Fruit fly (Drosophila melanogaster) whole organism, embryonic: ENCODE results near the gene CG8236.

Source experiments
- Awh ChIP-seq: fragments of 200-800 bp; sonication (Bioruptor generic); IDR thresholded peaks from 2 replicates; pipeline ENCODE4, ENCODE4 v1.3.6; 2022; ENCODE audit warnings: missing biosample characterization, missing genetic modification characterization
- B-H1 ChIP-seq: fragments of 200-800 bp; sonication (Bioruptor generic); IDR thresholded peaks from 3 replicates; pipeline ENCODE4 v1.3.6; 2022; ENCODE audit warnings: missing biosample characterization, missing genetic modification characterization
- CG10431 ChIP-seq: fragments of 200-800 bp; sonication (Bioruptor generic); optimal IDR thresholded peaks from 3 replicates; lab custom pipeline; 2018; ENCODE audit warnings: missing biosample characterization, mild to moderate bottlenecking, missing genetic modification characterization
- CG10979 ChIP-seq: fragments of 200-800 bp; sonication (Bioruptor generic); optimal IDR thresholded peaks from 2 replicates; lab custom pipeline; 2018; ENCODE audit warnings: missing biosample characterization, mild to moderate bottlenecking, missing genetic modification characterization, moderate library complexity
- CG11456 ChIP-seq: fragments of 200-800 bp; sonication (Bioruptor generic); IDR thresholded peaks from 3 replicates; pipeline ENCODE4 v1.3.6; 2022; ENCODE audit warnings: missing biosample characterization, missing genetic modification characterization
- CG12104 ChIP-seq: fragments of 200-800 bp; sonication (Bioruptor generic); optimal IDR thresholded peaks from 3 replicates; lab custom pipeline; 2016; ENCODE audit warnings: missing biosample characterization, missing genetic modification characterization
- CG13287 ChIP-seq: fragments of 200-800 bp; sonication (Bioruptor generic); IDR thresholded peaks from 2 replicates; pipeline ENCODE4 v1.3.6; 2022; ENCODE audit warnings: missing biosample characterization, missing genetic modification characterization; ENCODE audit not compliant: partially characterized antibody
- CG14014 ChIP-seq: fragments of 200-800 bp; sonication (Bioruptor generic); IDR thresholded peaks from 2 replicates; pipeline ENCODE4 v1.3.6; 2022; ENCODE audit warnings: missing biosample characterization, missing genetic modification characterization
- CG15479 ChIP-seq: fragments of 200-800 bp; sonication (Bioruptor generic); optimal IDR thresholded peaks from 3 replicates; lab custom pipeline; 2019; ENCODE audit warnings: missing biosample characterization, mild to moderate bottlenecking, missing genetic modification characterization, moderate library complexity
- CG15514 ChIP-seq: fragments of 200-800 bp; sonication (Bioruptor generic); optimal IDR thresholded peaks from 3 replicates; lab custom pipeline; 2017; ENCODE audit warnings: missing biosample characterization, missing genetic modification characterization, mild to moderate bottlenecking, moderate library complexity, missing genetic modification reagents
- CG18262 ChIP-seq: fragments of 200-800 bp; optimal IDR thresholded peaks from 3 replicates; lab custom pipeline; 2019; ENCODE audit warnings: missing biosample characterization, mild to moderate bottlenecking, missing genetic modification characterization, moderate library complexity
- CG18619 ChIP-seq: fragments of 200-800 bp; sonication (Bioruptor generic); optimal IDR thresholded peaks from 3 replicates; lab custom pipeline; 2017; ENCODE audit warnings: missing biosample characterization, mild to moderate bottlenecking, missing genetic modification characterization
- CG30020 ChIP-seq: fragments of 200-800 bp; optimal IDR thresholded peaks from 2 replicates; lab custom pipeline; 2019; ENCODE audit warnings: missing biosample characterization, mild to moderate bottlenecking, missing genetic modification characterization, moderate library complexity
- CG4424 ChIP-seq: fragments of 200-800 bp; sonication (Bioruptor generic); optimal IDR thresholded peaks from 3 replicates; lab custom pipeline; 2016; ENCODE audit warnings: missing biosample characterization, missing genetic modification characterization
- CG7928 ChIP-seq: fragments of 200-800 bp; sonication (Bioruptor generic); optimal IDR thresholded peaks from 2 replicates; lab custom pipeline; 2017; ENCODE audit warnings: missing biosample characterization, mild to moderate bottlenecking, missing genetic modification characterization
- CG9876 ChIP-seq: fragments of 200-800 bp; sonication (Bioruptor generic); optimal IDR thresholded peaks from 2 replicates; lab custom pipeline; 2016; ENCODE audit warnings: missing biosample characterization, missing genetic modification characterization
- D ChIP-seq, 2 experiments: fragments of 200-800 bp in 1 of 2; fragments of >200 bp in 1 of 2; sonication (Bioruptor generic) in 1 of 2; optimal IDR thresholded peaks; 2 replicates in 1 of 2; 3 replicates in 1 of 2; lab custom pipeline; 2017; ENCODE audit warnings: mild to moderate bottlenecking in 1 of 2, missing biosample characterization in 1 of 2, missing genetic modification characterization in 1 of 2, missing genetic modification reagents in 1 of 2
- Dp ChIP-seq: fragments of 200-800 bp; sonication (Bioruptor generic); optimal IDR thresholded peaks from 2 replicates; lab custom pipeline; 2018; ENCODE audit warnings: missing biosample characterization, mild to moderate bottlenecking, missing genetic modification characterization, moderate library complexity
- Gug ChIP-seq: fragments of 200-800 bp; sonication (Bioruptor generic); IDR thresholded peaks from 4 replicates; pipeline ENCODE4 v1.3.6; 2022; ENCODE audit warnings: missing biosample characterization, missing genetic modification characterization
- H2.0 ChIP-seq: fragments of 200-800 bp; sonication (Bioruptor generic); IDR thresholded peaks from 2 replicates; pipeline ENCODE4 v1.3.6; 2022; ENCODE audit warnings: missing biosample characterization, missing genetic modification characterization
- HLH3B ChIP-seq: fragments of 200-800 bp; sonication (Bioruptor generic); IDR thresholded peaks from 2 replicates; pipeline ENCODE4 v1.3.6; 2022; ENCODE audit warnings: missing biosample characterization, missing genetic modification characterization
- Hr3 ChIP-seq: fragments of 200-800 bp; sonication (Bioruptor generic); optimal IDR thresholded peaks from 3 replicates; lab custom pipeline; 2016; ENCODE audit warnings: missing biosample characterization, missing genetic modification characterization
- Jarid2 ChIP-seq: fragments of 200-800 bp; sonication (Bioruptor generic); optimal IDR thresholded peaks from 3 replicates; lab custom pipeline; 2017; ENCODE audit warnings: mild to moderate bottlenecking, missing biosample characterization, missing genetic modification reagents, missing genetic modification characterization
- Mad ChIP-seq: fragments of 200-800 bp; sonication (Bioruptor generic); optimal IDR thresholded peaks from 2 replicates; lab custom pipeline; 2016; ENCODE audit warnings: missing biosample characterization, missing genetic modification characterization
- Nf-YA ChIP-seq: fragments of 200-800 bp; sonication (Bioruptor generic); IDR thresholded peaks from 2 replicates; pipeline ENCODE4 v1.3.6; 2022; ENCODE audit warnings: missing biosample characterization, missing genetic modification characterization
- Nf-YC ChIP-seq: fragments of 200-800 bp; optimal IDR thresholded peaks from 3 replicates; lab custom pipeline; 2019; ENCODE audit warnings: missing biosample characterization, mild to moderate bottlenecking, missing genetic modification characterization, moderate library complexity
- YL-1 ChIP-seq: fragments of 200-800 bp; sonication (Bioruptor generic); optimal IDR thresholded peaks from 3 replicates; lab custom pipeline; 2017; ENCODE audit warnings: missing biosample characterization, mild to moderate bottlenecking, missing genetic modification characterization
- chn ChIP-seq: fragments of 200-800 bp; sonication (Bioruptor generic); optimal IDR thresholded peaks from 2 replicates; lab custom pipeline; 2016; ENCODE audit warnings: missing biosample characterization, missing genetic modification characterization
- eve ChIP-seq, 2 experiments: fragments of >200 bp; optimal IDR thresholded peaks; 2 replicates each; lab custom pipeline; 2017; ENCODE audit warnings: missing biosample characterization in 2 of 2, missing genetic modification characterization in 2 of 2
- gcm ChIP-seq: fragments of 200-800 bp; sonication (Bioruptor generic); optimal IDR thresholded peaks from 2 replicates; lab custom pipeline; 2019; ENCODE audit warnings: missing biosample characterization, mild to moderate bottlenecking, missing genetic modification characterization, moderate library complexity
- grn ChIP-seq: fragments of 200-800 bp; sonication (Bioruptor generic); optimal IDR thresholded peaks from 3 replicates; lab custom pipeline; 2017; ENCODE audit warnings: missing biosample characterization, missing genetic modification characterization
- gsb-n ChIP-seq: fragments of 200-800 bp; sonication (Bioruptor generic); optimal IDR thresholded peaks from 3 replicates; lab custom pipeline; 2018; ENCODE audit warnings: missing biosample characterization, mild to moderate bottlenecking, missing genetic modification characterization
- gt ChIP-seq: fragments of 200-800 bp; sonication (Bioruptor generic); IDR thresholded peaks from 2 replicates; pipeline ENCODE4 v1.3.6; 2022; ENCODE audit warnings: missing biosample characterization, missing genetic modification characterization
- h ChIP-seq: fragments of >200 bp; optimal IDR thresholded peaks from 2 replicates; lab custom pipeline; 2017
- lilli ChIP-seq: fragments of 200-800 bp; sonication (Bioruptor generic); optimal IDR thresholded peaks from 3 replicates; lab custom pipeline; 2016; ENCODE audit warnings: missing biosample characterization, missing genetic modification characterization
- lola ChIP-seq, 3 experiments: fragments of >200 bp in 2 of 3; fragments of 200-800 bp in 1 of 3; sonication (Bioruptor generic) in 1 of 3; optimal IDR thresholded peaks; 2 replicates each; lab custom pipeline; 2017 to 2019; ENCODE audit warnings: missing biosample characterization in 3 of 3, missing genetic modification characterization in 3 of 3, mild to moderate bottlenecking in 1 of 3, moderate library complexity in 1 of 3
- pnt ChIP-seq: fragments of 200-800 bp; sonication (Bioruptor generic); optimal IDR thresholded peaks from 3 replicates; lab custom pipeline; 2016; ENCODE audit warnings: missing biosample characterization, missing genetic modification characterization
- sens ChIP-seq: fragments of 200-800 bp; sonication (Bioruptor generic); peaks from one replicate; lab custom pipeline; 2016; ENCODE audit warnings: missing biosample characterization, missing genetic modification characterization
- sisA ChIP-seq: fragments of 200-800 bp; sonication (Bioruptor generic); IDR thresholded peaks from 2 replicates; pipeline ENCODE4 v1.3.6; 2022; ENCODE audit warnings: missing biosample characterization, missing genetic modification characterization
- ssp ChIP-seq: fragments of 200-800 bp; sonication (Bioruptor generic); IDR thresholded peaks from 2 replicates; pipeline ENCODE4 v1.3.6; 2022; ENCODE audit warnings: missing biosample characterization, missing genetic modification characterization
- trh ChIP-seq: fragments of 200-800 bp; sonication (Bioruptor generic); optimal IDR thresholded peaks from 2 replicates; lab custom pipeline; 2016; ENCODE audit warnings: missing biosample characterization, missing genetic modification characterization
- unc-4 ChIP-seq: fragments of 200-800 bp; sonication (Bioruptor generic); IDR thresholded peaks from 2 replicates; pipeline ENCODE4 v1.3.6; 2022; ENCODE audit warnings: missing biosample characterization, missing genetic modification characterization; ENCODE audit not compliant: partially characterized antibody
- wdn ChIP-seq: fragments of 200-800 bp; sonication (Bioruptor generic); IDR thresholded peaks from 2 replicates; pipeline ENCODE4 v1.3.6; 2022; ENCODE audit warnings: missing biosample characterization, missing genetic modification characterization

CG8236 gene

dm6 chr3R:8772591-8772990 lies 3.4 kb downstream of the CG8236 start, which contains the start of gene CG13318:
Gene CG13318, minus strand, starts transcription at chr3R:8772691.
- no peak for TF ChIP-seq Nf-YA (GFP tag; lab: Robert Waterston, UW)

DNA sequence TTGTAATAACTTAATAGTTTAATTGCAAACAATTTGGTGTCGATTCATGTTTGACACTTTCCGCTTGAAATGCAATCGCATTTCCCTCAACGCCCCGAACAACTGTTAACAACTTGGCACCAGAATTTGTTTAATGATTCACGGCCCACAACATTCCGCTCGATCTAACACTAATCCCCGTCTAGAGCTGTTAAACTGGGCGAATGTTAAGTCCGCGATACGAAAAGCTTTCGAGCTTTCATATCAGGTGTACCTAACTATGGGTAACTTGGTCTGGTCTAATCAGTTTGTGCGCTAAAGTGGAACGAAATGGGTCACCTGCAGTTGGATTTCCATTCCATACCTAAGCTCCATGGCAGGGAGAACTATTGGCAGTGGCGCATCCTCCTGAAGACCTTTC lies 3.9 kb downstream of the CG8236 start, which contains the start of gene CG34301:
CG34301 (plus strand) TSS at position 301 of the 400 bp plus-strand sequence.
- no peak for TF ChIP-seq eve (GFP tag; optimal IDR thresholded peaks at IDR 0.05; lab: Kevin White, UChicago)
- no peak for TF ChIP-seq h (lab: Kevin White, UChicago)
- 0 out of 2 replicates have a peak, but pooled peaks have one; percentile 9 for TF ChIP-seq CG13287 (GFP tag; lab: Robert Waterston, UW)
- TF ChIP-seq CG18619 (GFP tag; lab: Kevin White, UChicago): no peak
- TF ChIP-seq lola (GFP tag; optimal IDR thresholded peaks at IDR 0.05; lab: Kevin White, UChicago): no peak
- TF ChIP-seq Jarid2: peak; percentile 13
- no peak for TF ChIP-seq Gug (GFP tag; lab: Robert Waterston, UW)
- no peak for TF ChIP-seq CG18262 (tag; lab: Kevin White, UChicago)
- no peak for TF ChIP-seq D (optimal IDR thresholded peaks at IDR 0.05; lab: Kevin White, UChicago)
- TF ChIP-seq D (GFP tag; optimal IDR thresholded peaks at IDR 0.05; lab: Kevin White, UChicago): no peak

DNA sequence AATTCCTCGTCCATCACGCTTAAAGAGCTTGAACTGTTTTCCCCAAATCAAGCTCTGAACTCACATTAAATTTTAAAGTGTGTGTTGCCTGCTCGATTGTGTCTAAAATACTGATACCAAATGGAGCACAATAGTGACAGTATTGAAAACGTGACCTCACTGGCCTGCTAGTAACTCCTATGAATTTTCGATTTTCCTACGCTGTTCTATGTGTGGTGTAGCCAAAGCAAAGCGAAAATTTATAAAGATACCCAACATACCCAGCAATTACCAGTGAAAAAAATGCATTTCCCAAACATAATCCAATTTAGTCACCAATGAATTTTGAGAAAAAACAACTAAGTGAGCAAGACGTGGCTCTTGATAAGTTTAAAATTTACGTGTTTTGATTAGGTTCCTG lies 10.6 kb downstream of the CG8236 start, which contains the start of gene CG33191:
CG33191 (minus strand) TSS at position 101 of the 400 bp plus-strand sequence.
- TF ChIP-seq Dp (GFP tag; lab: Kevin White, UChicago): no peak
- no peak for TF ChIP-seq Nf-YC (tag; lab: Kevin White, UChicago)
- TF ChIP-seq Hr3 (GFP tag; lab: Kevin White, UChicago): no peak
- TF ChIP-seq H2.0: no peak
- TF ChIP-seq wdn (GFP tag; lab: Robert Waterston, UW): no peak
- TF ChIP-seq CG9876 (GFP tag; lab: Kevin White, UChicago): no peak
- no peak for TF ChIP-seq B-H1
- no peak for TF ChIP-seq ssp
- TF ChIP-seq YL-1 (GFP tag; lab: Kevin White, UChicago): no peak
- no peak for TF ChIP-seq chn (GFP tag; lab: Kevin White, UChicago)
- no peak for TF ChIP-seq trh (GFP tag; lab: Kevin White, UChicago)
- TF ChIP-seq CG12104 (GFP tag; lab: Kevin White, UChicago): no peak
- TF ChIP-seq gsb-n (tag; lab: Kevin White, UChicago): no peak
- no peak for TF ChIP-seq sisA (GFP tag; lab: Robert Waterston, UW)
- TF ChIP-seq CG14014 (GFP tag; lab: Robert Waterston, UW): no peak

- TF ChIP-seq CG4424 (GFP tag; lab: Kevin White, UChicago): no peak
- no peak for TF ChIP-seq CG30020 (tag; lab: Kevin White, UChicago)
- no peak for TF ChIP-seq gt (GFP tag; lab: Robert Waterston, UW)
- TF ChIP-seq grn: no peak
- TF ChIP-seq h (lab: Kevin White, UChicago): no peak
- no peak for TF ChIP-seq CG10431
- TF ChIP-seq sens: no peak
- no peak for TF ChIP-seq CG15479 (GFP tag; lab: Kevin White, UChicago)
- TF ChIP-seq gcm (GFP tag; lab: Kevin White, UChicago): no peak
- no peak for TF ChIP-seq HLH3B
- no peak for TF ChIP-seq CG15514
- no peak for TF ChIP-seq unc-4 (GFP tag; lab: Robert Waterston, UW)
- TF ChIP-seq Awh (GFP tag; lab: Robert Waterston, UW): no peak
- TF ChIP-seq Mad (GFP tag; lab: Kevin White, UChicago): no peak
- TF ChIP-seq CG10979: no peak
- TF ChIP-seq lilli (GFP tag; lab: Kevin White, UChicago): no peak
- TF ChIP-seq CG11456 (GFP tag; lab: Robert Waterston, UW): no peak
- TF ChIP-seq CG7928 (GFP tag; lab: Kevin White, UChicago): no peak
- no peak for TF ChIP-seq pnt (GFP tag; lab: Kevin White, UChicago)
- TF ChIP-seq, all 482 proteins: peak for 0
Observed at dm6 chr3R:8780689-8781088, 11.5 kb downstream of the CG8236 start, which contains the start of gene CG33189. Gene CG33189, minus strand, starts transcription at chr3R:8780789.
